Fruit fly (Drosophila melanogaster): ENCODE measurements around the gene CG13361.
A peak's percentile ranks its signal among the peaks of the same experiment; 100 is the strongest.

DNA sequence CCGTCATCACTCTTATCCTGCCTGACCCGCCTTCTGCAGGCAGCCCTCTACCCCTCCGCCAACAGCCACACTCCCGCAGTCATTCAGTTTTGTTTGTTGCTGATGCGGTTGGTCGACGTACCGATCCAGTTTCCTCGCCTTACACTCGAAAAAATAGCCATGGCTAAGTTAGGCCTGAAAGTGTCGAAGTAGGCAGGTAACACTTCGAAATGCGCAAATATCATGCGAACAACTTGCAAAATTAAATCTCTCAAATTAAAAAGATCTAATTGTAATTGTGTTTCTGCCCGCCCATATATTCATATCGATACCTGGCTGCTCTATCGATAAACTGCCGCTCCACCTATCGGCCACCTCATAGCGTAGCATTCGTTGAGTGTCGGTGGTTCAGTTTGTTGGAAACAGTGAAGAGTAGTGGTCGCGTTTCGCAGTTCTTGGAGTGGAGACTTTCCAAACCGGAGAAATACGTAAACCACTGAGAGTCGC lies 16.2 kb upstream of the CG13361 start, which contains the start of gene fz3:
- TF ChIP-seq kay (GFP tag; ENCODE audit: borderline replicate concordance) (no peak), pad (GFP tag; optimal IDR thresholded peaks at IDR 0.05) (peak; percentile 25), Crg-1 (GFP tag; optimal IDR thresholded peaks at IDR 0.05) (no peak), CG14711 (tag; optimal IDR thresholded peaks at IDR 0.05) (peak; percentile 19), Hr96 (GFP tag; optimal IDR thresholded peaks at IDR 0.05) (peak; percentile 32), cnc (optimal IDR thresholded peaks at IDR 0.05) (no peak), toe (GFP tag; optimal IDR thresholded peaks at IDR 0.05) (no peak), CG33017 (tag; optimal IDR thresholded peaks at IDR 0.05) (no peak), CG12768 (GFP tag; optimal IDR thresholded peaks at IDR 0.05) (no peak), CG11617 (GFP tag; optimal IDR thresholded peaks at IDR 0.05) (no peak), CG7045 (GFP tag; optimal IDR thresholded peaks at IDR 0.05) (no peak), Mnt (GFP tag; optimal IDR thresholded peaks at IDR 0.05) (peak; percentile 44), bab1 (GFP tag; optimal IDR thresholded peaks at IDR 0.05) (peak; percentile 69)
